Fruit fly (Drosophila melanogaster) whole organism, pupa: ENCODE measurements around the gene CG34149.

Experiments
- CG14655 ChIP-seq: fragments of 200-800 bp; sonication (Bioruptor generic); optimal IDR thresholded peaks from 3 replicates; lab custom pipeline; 2017; ENCODE audit warnings: mild to moderate bottlenecking, missing biosample characterization, missing genetic modification reagents, missing genetic modification characterization
- CG4496 ChIP-seq: fragments of 200-800 bp; sonication (Bioruptor generic); IDR thresholded peaks from 3 replicates; pipeline ENCODE4 v1.3.6; 2022; ENCODE audit warnings: missing biosample characterization, missing genetic modification characterization
- CG9948 ChIP-seq: fragments of 200-800 bp; sonication (Bioruptor generic); optimal IDR thresholded peaks from 2 replicates; lab custom pipeline; 2018; ENCODE audit warnings: missing biosample characterization, mild to moderate bottlenecking, missing genetic modification characterization, moderate library complexity
- gl ChIP-seq: fragments of 200-800 bp; sonication (Bioruptor generic); optimal IDR thresholded peaks from 2 replicates; lab custom pipeline; 2018; ENCODE audit warnings: missing biosample characterization, mild to moderate bottlenecking, missing genetic modification characterization

DNA sequence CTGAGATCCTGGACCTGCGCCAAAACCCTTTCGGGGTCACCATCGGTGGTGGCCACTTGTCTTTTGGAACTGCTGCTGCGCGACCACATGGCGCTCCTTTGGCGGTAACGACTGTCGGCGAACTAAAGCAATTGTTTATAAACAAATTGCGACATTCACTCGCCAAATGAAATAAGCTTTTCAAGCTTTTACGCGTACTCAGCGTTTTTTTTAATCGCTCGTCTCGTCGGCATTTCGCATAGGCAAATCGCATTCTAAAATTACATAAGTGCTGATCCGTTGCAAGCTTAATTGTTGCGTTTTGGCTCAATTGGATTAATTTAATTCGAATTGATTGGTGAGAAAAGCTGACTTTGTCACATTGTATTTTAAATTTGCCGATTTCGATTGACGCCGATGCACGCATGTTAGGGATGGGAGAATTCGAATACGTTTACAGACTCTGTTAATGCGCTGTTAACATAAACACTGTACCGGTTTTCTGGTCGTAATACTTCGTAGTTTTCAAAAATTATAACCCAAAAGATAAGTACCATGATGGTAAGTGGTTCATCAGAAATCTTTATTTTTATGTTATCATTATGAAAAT is 44.8 kb downstream of the CG34149 start, which contains the start of gene pinta:
- TF ChIP-seq CG4496 (GFP tag; lab: Robert Waterston, UW) (no peak), CG14655 (no peak), gl (tag; lab: Kevin White, UChicago) (no peak), CG9948 (tag; lab: Kevin White, UChicago) (no peak)
